Worm (Caenorhabditis elegans): ENCODE measurements around the gene srd-42.

ce11 chrX:13337000-13337399 is 33.7 kb upstream of the srd-42 start:
- TF ChIP-seq flt-1 (GFP tag; IDR thresholded peaks at IDR 0.05): no peak
- TF ChIP-seq ztf-29 (GFP tag; IDR thresholded peaks at IDR 0.05): no peak
- TF ChIP-seq klf-2 (GFP tag; conservative IDR thresholded peaks at IDR 0.05): no peak

Data from whole organism, midembryonic.